Fruit fly (Drosophila melanogaster) whole organism, embryonic: Measurements from ENCODE around the gene Zw.

Experiments
- CG1024 ChIP-seq: fragments of 200-800 bp; sonication (Bioruptor generic); IDR thresholded peaks from 2 replicates; pipeline ENCODE4 v1.3.6; 2022; ENCODE audit warnings: missing biosample characterization, missing genetic modification characterization
- CG11560 ChIP-seq: fragments of 200-800 bp; sonication (Bioruptor generic); IDR thresholded peaks from 3 replicates; pipeline ENCODE4 v1.3.6; 2022; ENCODE audit warnings: missing biosample characterization, missing genetic modification characterization
- CG12299 ChIP-seq: fragments of 200-800 bp; sonication (Bioruptor generic); optimal IDR thresholded peaks from 2 replicates; lab custom pipeline; 2018; ENCODE audit warnings: missing biosample characterization, mild to moderate bottlenecking, missing genetic modification characterization
- CG13123 ChIP-seq: fragments of 200-800 bp; sonication (Bioruptor generic); optimal IDR thresholded peaks from 2 replicates; lab custom pipeline; 2016; ENCODE audit warnings: missing biosample characterization, missing genetic modification characterization
- CG13287 ChIP-seq: fragments of 200-800 bp; sonication (Bioruptor generic); IDR thresholded peaks from 2 replicates; pipeline ENCODE4 v1.3.6; 2022; ENCODE audit warnings: missing biosample characterization, missing genetic modification characterization; ENCODE audit not compliant: partially characterized antibody
- CG14860 ChIP-seq: fragments of 200-800 bp; sonication (Bioruptor generic); IDR thresholded peaks from 3 replicates; pipeline ENCODE4 v1.3.6; 2022; ENCODE audit warnings: missing biosample characterization, missing genetic modification characterization; ENCODE audit not compliant: partially characterized antibody
- CG15073 ChIP-seq: fragments of 200-800 bp; sonication (Bioruptor generic); optimal IDR thresholded peaks from 2 replicates; lab custom pipeline; 2016; ENCODE audit warnings: missing biosample characterization, missing genetic modification characterization
- CG1529 ChIP-seq: fragments of 200-800 bp; sonication (Bioruptor generic); optimal IDR thresholded peaks from 3 replicates; lab custom pipeline; 2018; ENCODE audit warnings: missing biosample characterization, missing genetic modification characterization
- CG17328 ChIP-seq: fragments of 200-800 bp; sonication (Bioruptor generic); IDR thresholded peaks from 2 replicates; pipeline ENCODE4 v1.3.6; 2022; ENCODE audit warnings: missing biosample characterization, missing genetic modification characterization
- CG17361 ChIP-seq: fragments of 200-800 bp; sonication (Bioruptor generic); IDR thresholded peaks from 3 replicates; pipeline ENCODE4 v1.3.6; 2022; ENCODE audit warnings: missing biosample characterization, missing genetic modification characterization
- CG18011 ChIP-seq: fragments of 200-800 bp; sonication (Bioruptor generic); optimal IDR thresholded peaks from 2 replicates; lab custom pipeline; 2017; ENCODE audit warnings: missing biosample characterization, missing genetic modification characterization, mild to moderate bottlenecking, moderate library complexity, missing genotype
- CG32772 ChIP-seq: fragments of 200-800 bp; sonication (Bioruptor generic); IDR thresholded peaks from 2 replicates; pipeline ENCODE4 v1.3.6; 2022; ENCODE audit warnings: missing biosample characterization, missing genetic modification characterization
- CG4404 ChIP-seq: fragments of 200-800 bp; sonication (Bioruptor generic); IDR thresholded peaks from 2 replicates; pipeline ENCODE4 v1.3.6; 2022; ENCODE audit warnings: missing biosample characterization, missing genetic modification characterization
- CG4424 ChIP-seq: fragments of 200-800 bp; sonication (Bioruptor generic); optimal IDR thresholded peaks from 3 replicates; lab custom pipeline; 2016; ENCODE audit warnings: missing biosample characterization, missing genetic modification characterization
- CG6791 ChIP-seq: fragments of 200-800 bp; sonication (Bioruptor generic); IDR thresholded peaks from 3 replicates; pipeline ENCODE4 v1.3.6; 2022; ENCODE audit warnings: missing biosample characterization, missing genetic modification characterization; ENCODE audit not compliant: partially characterized antibody
- CG6854 ChIP-seq: fragments of 200-800 bp; sonication (Bioruptor generic); optimal IDR thresholded peaks from 3 replicates; lab custom pipeline; 2017; ENCODE audit warnings: missing biosample characterization, mild to moderate bottlenecking, missing genetic modification characterization
- CG7271 ChIP-seq: fragments of 200-800 bp; sonication (Bioruptor generic); optimal IDR thresholded peaks from 2 replicates; lab custom pipeline; 2018; ENCODE audit warnings: missing biosample characterization, mild to moderate bottlenecking, missing genetic modification characterization, moderate library complexity
- CG7987 ChIP-seq: fragments of 200-800 bp; sonication (Bioruptor generic); optimal IDR thresholded peaks from 2 replicates; lab custom pipeline; 2018; ENCODE audit warnings: missing biosample characterization, mild to moderate bottlenecking, missing genetic modification characterization, moderate library complexity
- CG8281 ChIP-seq: fragments of 200-800 bp; sonication (Bioruptor generic); optimal IDR thresholded peaks from 2 replicates; lab custom pipeline; 2018; ENCODE audit warnings: missing biosample characterization, mild to moderate bottlenecking, missing genetic modification characterization, moderate library complexity
- CG8765 ChIP-seq: fragments of 200-800 bp; sonication (Bioruptor generic); IDR thresholded peaks from 2 replicates; pipeline ENCODE4 v1.3.6; 2022; ENCODE audit warnings: missing biosample characterization, missing genetic modification characterization
- CG8944 ChIP-seq: fragments of 200-800 bp; sonication (Bioruptor generic); optimal IDR thresholded peaks from 3 replicates; lab custom pipeline; 2016; ENCODE audit warnings: missing biosample characterization, missing genetic modification characterization
- CG9797 ChIP-seq: fragments of 200-800 bp; sonication (Bioruptor generic); optimal IDR thresholded peaks from 3 replicates; lab custom pipeline; 2018; ENCODE audit warnings: missing biosample characterization, mild to moderate bottlenecking, missing genetic modification characterization
- D ChIP-seq, 2 experiments: fragments of 200-800 bp in 1 of 2; fragments of >200 bp in 1 of 2; sonication (Bioruptor generic) in 1 of 2; optimal IDR thresholded peaks; 2 replicates in 1 of 2; 3 replicates in 1 of 2; lab custom pipeline; 2017; ENCODE audit warnings: mild to moderate bottlenecking in 1 of 2, missing biosample characterization in 1 of 2, missing genetic modification characterization in 1 of 2, missing genetic modification reagents in 1 of 2
- Doc3 ChIP-seq: fragments of 200-800 bp; sonication (Bioruptor generic); IDR thresholded peaks from 3 replicates; pipeline ENCODE4 v1.3.6; 2022; ENCODE audit warnings: missing biosample characterization, missing genetic modification characterization; ENCODE audit not compliant: partially characterized antibody
- Hey ChIP-seq: fragments of 200-800 bp; sonication (Bioruptor generic); optimal IDR thresholded peaks from 3 replicates; lab custom pipeline; 2018; ENCODE audit warnings: missing biosample characterization, mild to moderate bottlenecking, missing genetic modification characterization
- Mes4 ChIP-seq: fragments of 200-800 bp; sonication (Bioruptor generic); optimal IDR thresholded peaks from 2 replicates; lab custom pipeline; 2016; ENCODE audit warnings: missing biosample characterization, missing genetic modification characterization
- NC2α ChIP-seq: fragments of 200-800 bp; sonication (Bioruptor generic); optimal IDR thresholded peaks from 2 replicates; lab custom pipeline; 2016; ENCODE audit warnings: missing biosample characterization, missing genetic modification characterization
- Poxn ChIP-seq: fragments of 200-800 bp; sonication (Bioruptor generic); IDR thresholded peaks from 2 replicates; pipeline ENCODE4 v1.3.6; 2022; ENCODE audit warnings: missing biosample characterization, missing genetic modification characterization
- Stat92E ChIP-seq, 3 experiments: fragments of >200 bp in 2 of 3; fragments of 200-800 bp in 1 of 3; sonication (Bioruptor generic) in 1 of 3; optimal IDR thresholded peaks; 2 replicates each; lab custom pipeline; 2017 to 2019; ENCODE audit warnings: missing biosample characterization in 3 of 3, missing genetic modification characterization in 3 of 3, mild to moderate bottlenecking in 1 of 3, moderate library complexity in 1 of 3
- ara ChIP-seq: fragments of 200-800 bp; sonication (Bioruptor generic); IDR thresholded peaks from 2 replicates; pipeline ENCODE4 v1.3.6; 2022; ENCODE audit warnings: missing biosample characterization, missing genetic modification characterization
- az2 ChIP-seq: fragments of 200-800 bp; sonication (Bioruptor generic); optimal IDR thresholded peaks from 3 replicates; lab custom pipeline; 2016; ENCODE audit warnings: missing biosample characterization, missing genetic modification characterization
- cad ChIP-seq: fragments of >200 bp; optimal IDR thresholded peaks from 2 replicates; lab custom pipeline; 2017; ENCODE audit warnings: missing biosample characterization, missing genetic modification characterization
- cwo ChIP-seq: fragments of 200-800 bp; sonication (Bioruptor generic); optimal IDR thresholded peaks from 3 replicates; lab custom pipeline; 2017; ENCODE audit warnings: missing biosample characterization, missing genetic modification characterization, mild to moderate bottlenecking, moderate library complexity, missing genetic modification reagents
- dimm ChIP-seq: fragments of 200-800 bp; sonication (Bioruptor generic); IDR thresholded peaks from 2 replicates; pipeline ENCODE4 v1.3.6; 2022; ENCODE audit warnings: missing biosample characterization, missing genetic modification characterization
- ewg ChIP-seq: fragments of 200-800 bp; sonication (Bioruptor generic); optimal IDR thresholded peaks from 3 replicates; lab custom pipeline; 2017; ENCODE audit warnings: mild to moderate bottlenecking, missing biosample characterization, missing genetic modification reagents, missing genetic modification characterization
- fd96Cb ChIP-seq: fragments of 200-800 bp; sonication (Bioruptor generic); optimal IDR thresholded peaks from 2 replicates; lab custom pipeline; 2018; ENCODE audit warnings: missing biosample characterization, mild to moderate bottlenecking, missing genetic modification characterization, moderate library complexity
- h ChIP-seq: fragments of >200 bp; optimal IDR thresholded peaks from 2 replicates; lab custom pipeline; 2017
- hkb ChIP-seq, 2 experiments: fragments of 200-800 bp in 1 of 2; fragments of >200 bp in 1 of 2; sonication (Bioruptor generic) in 1 of 2; IDR thresholded peaks in 1 of 2; optimal IDR thresholded peaks in 1 of 2; 2 replicates each; pipeline versions ENCODE4 v1.3.6 to Lab custom; 2017 to 2022; ENCODE audit warnings: missing biosample characterization in 1 of 2, missing genetic modification characterization in 1 of 2
- jigr1 ChIP-seq: fragments of 200-800 bp; sonication (Bioruptor generic); IDR thresholded peaks from 3 replicates; pipeline ENCODE4 v1.3.6; 2022; ENCODE audit warnings: missing biosample characterization, missing genetic modification characterization
- kah ChIP-seq: fragments of 200-800 bp; sonication (Bioruptor generic); optimal IDR thresholded peaks from 2 replicates; lab custom pipeline; 2018; ENCODE audit warnings: missing biosample characterization, mild to moderate bottlenecking, missing genetic modification characterization
- klu ChIP-seq: fragments of 200-800 bp; sonication (Bioruptor generic); IDR thresholded peaks from 2 replicates; pipeline ENCODE4 v1.3.6; 2022; ENCODE audit warnings: missing biosample characterization, missing genetic modification characterization
- lola ChIP-seq, 3 experiments: fragments of >200 bp in 2 of 3; fragments of 200-800 bp in 1 of 3; sonication (Bioruptor generic) in 1 of 3; optimal IDR thresholded peaks; 2 replicates each; lab custom pipeline; 2017 to 2019; ENCODE audit warnings: missing biosample characterization in 3 of 3, missing genetic modification characterization in 3 of 3, mild to moderate bottlenecking in 1 of 3, moderate library complexity in 1 of 3
- pb ChIP-seq: fragments of 200-800 bp; sonication (Bioruptor generic); optimal IDR thresholded peaks from 3 replicates; lab custom pipeline; 2016; ENCODE audit warnings: missing biosample characterization, missing genetic modification characterization
- ro ChIP-seq: fragments of 200-800 bp; sonication (Bioruptor generic); IDR thresholded peaks from 2 replicates; pipeline ENCODE4 v1.3.6; 2022; ENCODE audit warnings: missing biosample characterization, missing genetic modification characterization
- scrt ChIP-seq: fragments of 200-800 bp; sonication (Bioruptor generic); optimal IDR thresholded peaks from 2 replicates; lab custom pipeline; 2018; ENCODE audit warnings: missing biosample characterization, mild to moderate bottlenecking, missing genetic modification characterization, moderate library complexity
- sna ChIP-seq: fragments of 200-800 bp; sonication (Bioruptor generic); IDR thresholded peaks from 2 replicates; pipeline ENCODE4 v1.3.6; 2022; ENCODE audit warnings: missing biosample characterization, missing genetic modification characterization; ENCODE audit not compliant: partially characterized antibody
- sob ChIP-seq: fragments of 200-800 bp; sonication (Bioruptor generic); IDR thresholded peaks from 2 replicates; pipeline ENCODE4 v1.3.6; 2022; ENCODE audit warnings: missing biosample characterization, missing genetic modification characterization
- ssp ChIP-seq: fragments of 200-800 bp; sonication (Bioruptor generic); IDR thresholded peaks from 2 replicates; pipeline ENCODE4 v1.3.6; 2022; ENCODE audit warnings: missing biosample characterization, missing genetic modification characterization
- unc-4 ChIP-seq: fragments of 200-800 bp; sonication (Bioruptor generic); IDR thresholded peaks from 2 replicates; pipeline ENCODE4 v1.3.6; 2022; ENCODE audit warnings: missing biosample characterization, missing genetic modification characterization; ENCODE audit not compliant: partially characterized antibody

Zw gene

DNA sequence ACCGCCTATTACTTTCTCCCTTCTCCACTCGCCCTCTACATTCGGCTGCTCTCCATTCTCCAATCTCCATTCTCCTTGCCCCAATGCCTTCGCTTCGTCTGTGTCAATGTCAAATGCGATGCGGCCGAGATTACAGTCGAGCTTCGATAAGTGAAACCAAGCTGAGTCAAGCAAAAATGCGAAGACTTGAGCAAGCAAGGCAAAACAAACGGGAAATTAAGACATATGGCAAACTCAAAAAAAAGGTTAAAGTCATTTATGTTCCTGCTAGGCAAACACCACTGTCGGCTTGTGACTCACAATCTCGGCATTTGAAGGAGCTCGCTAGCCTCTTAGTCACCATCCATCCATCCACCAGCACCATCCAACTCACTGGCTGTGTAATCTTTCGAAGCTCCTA lies 1.4 kb downstream of the Zw start (continued):
- no peak for TF ChIP-seq CG6791 (GFP tag; lab: Robert Waterston, UW)
- TF ChIP-seq D (optimal IDR thresholded peaks at IDR 0.05; lab: Kevin White, UChicago): no peak
- peak; percentile 90 for TF ChIP-seq D (GFP tag; optimal IDR thresholded peaks at IDR 0.05; lab: Kevin White, UChicago)
- peak; percentile 94 for TF ChIP-seq CG4424
- TF ChIP-seq ewg (GFP tag; lab: Kevin White, UChicago): peak; percentile 92
- TF ChIP-seq hkb (optimal IDR thresholded peaks at IDR 0.05; lab: Kevin White, UChicago): no peak
- peak; percentile 92 for TF ChIP-seq hkb (GFP tag; IDR thresholded peaks at IDR 0.05; lab: Robert Waterston, UW)
- peak; percentile 87 for TF ChIP-seq scrt
- TF ChIP-seq NC2α (GFP tag; lab: Kevin White, UChicago): peak; percentile 97
- peak in 1 of 3 experiments; percentile 96 for TF ChIP-seq lola (GFP tag; optimal IDR thresholded peaks at IDR 0.05; lab: Kevin White, UChicago)
- peak; percentile 92 for TF ChIP-seq CG17361 (GFP tag; lab: Robert Waterston, UW)
- no peak for TF ChIP-seq unc-4 (GFP tag; lab: Robert Waterston, UW)
- peak; percentile 86 for TF ChIP-seq cwo (GFP tag; lab: Kevin White, UChicago)
- peak in 1 of 3 experiments; percentile 90 for TF ChIP-seq Stat92E (GFP tag; optimal IDR thresholded peaks at IDR 0.05; lab: Kevin White, UChicago)
- peak; percentile 95 for TF ChIP-seq sob (GFP tag; lab: Robert Waterston, UW)
- peak; percentile 95 for TF ChIP-seq ara (GFP tag; lab: Robert Waterston, UW)
- TF ChIP-seq Mes4 (GFP tag; lab: Kevin White, UChicago): peak; percentile 97
- TF ChIP-seq CG6854 (GFP tag; lab: Kevin White, UChicago): peak; percentile 79
- TF ChIP-seq CG14860 (GFP tag; lab: Robert Waterston, UW): no peak
- peak; percentile 59 for TF ChIP-seq CG7271 (tag; lab: Kevin White, UChicago)
- peak; percentile 96 for TF ChIP-seq pb (GFP tag; lab: Kevin White, UChicago)
- peak; percentile 98 for TF ChIP-seq CG8944 (GFP tag; lab: Kevin White, UChicago)
- TF ChIP-seq CG4404: peak; percentile 92
- peak; percentile 23 for TF ChIP-seq CG9797 (GFP tag; lab: Kevin White, UChicago)
- TF ChIP-seq h (lab: Kevin White, UChicago): no peak
- peak; percentile 86 for TF ChIP-seq klu (GFP tag; lab: Robert Waterston, UW)
- TF ChIP-seq Poxn (GFP tag; lab: Robert Waterston, UW): peak; percentile 85
- TF ChIP-seq ro (GFP tag; lab: Robert Waterston, UW): peak; percentile 86
- no peak for TF ChIP-seq Doc3 (GFP tag; lab: Robert Waterston, UW)
- peak; percentile 88 for TF ChIP-seq CG1024 (GFP tag; lab: Robert Waterston, UW)
- no peak for TF ChIP-seq cad
- TF ChIP-seq CG12299 (tag; lab: Kevin White, UChicago): peak; percentile 94
- TF ChIP-seq kah (GFP tag; lab: Kevin White, UChicago): peak; percentile 78
- peak; percentile 89 for TF ChIP-seq Hey
- TF ChIP-seq az2 (GFP tag; lab: Kevin White, UChicago): peak; percentile 98
- peak; percentile 64; the same call in 2 of the 3 replicates for TF ChIP-seq jigr1
- peak; percentile 89 for TF ChIP-seq CG8765
- peak; percentile 95 for TF ChIP-seq CG13123 (GFP tag; lab: Kevin White, UChicago)
- peak; percentile 85 for TF ChIP-seq CG11560
- TF ChIP-seq CG8281: peak; percentile 86
- TF ChIP-seq CG17328 (GFP tag; lab: Robert Waterston, UW): peak; percentile 98
- TF ChIP-seq ssp (GFP tag; lab: Robert Waterston, UW): peak; percentile 79
- peak; percentile 86 for TF ChIP-seq CG7987 (GFP tag; lab: Kevin White, UChicago)
- peak; percentile 79 for TF ChIP-seq CG18011
- peak; percentile 86 for TF ChIP-seq CG15073
- no peak for TF ChIP-seq CG13287 (GFP tag; lab: Robert Waterston, UW)
- TF ChIP-seq sna: no peak
- peak; percentile 93 for TF ChIP-seq dimm
- peak; percentile 93 for TF ChIP-seq fd96Cb (tag; lab: Kevin White, UChicago)
- TF ChIP-seq CG1529 (GFP tag; lab: Kevin White, UChicago): peak; percentile 95
- TF ChIP-seq CG32772 (GFP tag; lab: Robert Waterston, UW): peak; percentile 91
